Fruit fly (Drosophila melanogaster) whole organism: Measurements from ENCODE around the gene Atf3.

Experiments used
- CG8478 ChIP-seq: fragments of >200 bp; optimal IDR thresholded peaks from 2 replicates; lab custom pipeline; 2018; ENCODE audit warnings: inconsistent platforms
- Dll ChIP-seq: fragments of >200 bp; optimal IDR thresholded peaks from 2 replicates; lab custom pipeline; 2017
- pan ChIP-seq: fragments of >200 bp; optimal IDR thresholded peaks from 2 replicates; lab custom pipeline; 2017
- psq ChIP-seq: fragments of >200 bp; optimal IDR thresholded peaks from 2 replicates; lab custom pipeline; 2017

- TF ChIP-seq CG8478 (lab: Kevin White, UChicago) (no peak), psq (lab: Kevin White, UChicago) (no peak), Dll (lab: Kevin White, UChicago) (no peak), pan (lab: Kevin White, UChicago) (no peak)
Observed at dm6 chrX:1278825-1279643, 4.0 kb upstream of the Atf3 start.
